Fruit fly (Drosophila melanogaster) whole organism, prepupa: ENCODE data around the gene CG9624.
A peak's percentile ranks its signal among the peaks of the same experiment; 100 is the strongest.

Experiments used
- CG10669 ChIP-seq: fragments of 200-800 bp; sonication (Bioruptor generic); optimal IDR thresholded peaks from 3 replicates; lab custom pipeline; 2018; ENCODE audit warnings: missing biosample characterization, mild to moderate bottlenecking, missing genetic modification characterization, moderate library complexity
- CG11762 ChIP-seq: fragments of 200-800 bp; sonication (Bioruptor generic); optimal IDR thresholded peaks from 3 replicates; lab custom pipeline; 2016; ENCODE audit warnings: missing biosample characterization, missing genetic modification characterization; ENCODE audit not compliant: insufficient read depth
- CG11902 ChIP-seq: fragments of 200-800 bp; sonication (Bioruptor generic); optimal IDR thresholded peaks from 3 replicates; lab custom pipeline; 2016; ENCODE audit warnings: missing biosample characterization, missing genetic modification characterization
- CG15336 ChIP-seq: fragments of 200-800 bp; sonication (Bioruptor generic); IDR thresholded peaks from 2 replicates; pipeline ENCODE4 v1.3.6; 2022; ENCODE audit warnings: missing biosample characterization, missing genetic modification characterization
- CG1621 ChIP-seq: fragments of 200-800 bp; sonication (Bioruptor generic); optimal IDR thresholded peaks from 3 replicates; lab custom pipeline; 2018; ENCODE audit warnings: missing biosample characterization, mild to moderate bottlenecking, missing genetic modification characterization
- CG16779 ChIP-seq: fragments of 200-800 bp; sonication (Bioruptor generic); optimal IDR thresholded peaks from 3 replicates; lab custom pipeline; 2017; ENCODE audit warnings: missing biosample characterization, mild to moderate bottlenecking, missing genetic modification characterization
- CG3032 ChIP-seq: fragments of 200-800 bp; optimal IDR thresholded peaks from 2 replicates; lab custom pipeline; 2019; ENCODE audit warnings: missing biosample characterization, mild to moderate bottlenecking, missing genetic modification characterization, moderate library complexity
- CG32006 ChIP-seq: fragments of 200-800 bp; sonication (Bioruptor generic); optimal IDR thresholded peaks from 3 replicates; lab custom pipeline; 2017; ENCODE audit warnings: missing biosample characterization, mild to moderate bottlenecking, missing genetic modification characterization
- CG3919 ChIP-seq: fragments of 200-800 bp; sonication (Bioruptor generic); optimal IDR thresholded peaks from 3 replicates; lab custom pipeline; 2016; ENCODE audit warnings: missing biosample characterization, missing genetic modification characterization
- CG6163 ChIP-seq: fragments of 200-800 bp; sonication (Bioruptor generic); IDR thresholded peaks from 3 replicates; pipeline ENCODE4 v1.3.6; 2022; ENCODE audit warnings: missing biosample characterization, missing genetic modification characterization
- CG6808 ChIP-seq: fragments of 200-800 bp; sonication (Bioruptor generic); optimal IDR thresholded peaks from 3 replicates; lab custom pipeline; 2017; ENCODE audit warnings: missing biosample characterization, missing genetic modification characterization, mild to moderate bottlenecking, moderate library complexity, missing genetic modification reagents
- CG7368 ChIP-seq: fragments of 200-800 bp; sonication (Bioruptor generic); optimal IDR thresholded peaks from 3 replicates; lab custom pipeline; 2016; ENCODE audit warnings: missing biosample characterization, missing genetic modification characterization
- CG8319 ChIP-seq: fragments of 200-800 bp; sonication (Bioruptor generic); optimal IDR thresholded peaks from 3 replicates; lab custom pipeline; 2016; ENCODE audit warnings: missing biosample characterization, missing genetic modification characterization
- CG8632 ChIP-seq: fragments of 200-800 bp; sonication (Bioruptor generic); optimal IDR thresholded peaks from 3 replicates; lab custom pipeline; 2016; ENCODE audit warnings: missing biosample characterization, missing genetic modification characterization
- Eip78C ChIP-seq: fragments of 200-800 bp; sonication (Bioruptor generic); peaks from one replicate; lab custom pipeline; 2016; ENCODE audit warnings: missing biosample characterization, missing genetic modification characterization
- Eip93F ChIP-seq: fragments of 200-800 bp; sonication (Bioruptor generic); optimal IDR thresholded peaks from 2 replicates; lab custom pipeline; 2016; ENCODE audit warnings: missing biosample characterization, mild to moderate bottlenecking, missing genetic modification characterization
- Ets96B ChIP-seq: fragments of 200-800 bp; optimal IDR thresholded peaks from 2 replicates; lab custom pipeline; 2019; ENCODE audit warnings: missing biosample characterization, mild to moderate bottlenecking, missing genetic modification characterization, moderate library complexity
- Gug ChIP-seq: fragments of 200-800 bp; sonication (Bioruptor generic); IDR thresholded peaks from 2 replicates; pipeline ENCODE4 v1.3.6; 2022; ENCODE audit warnings: missing biosample characterization, missing genetic modification characterization
- Hr39 ChIP-seq: fragments of 200-800 bp; sonication (Bioruptor generic); optimal IDR thresholded peaks from 2 replicates; lab custom pipeline; 2016; ENCODE audit warnings: missing biosample characterization, missing genetic modification characterization
- Hr4 ChIP-seq: fragments of 200-800 bp; sonication (Bioruptor generic); optimal IDR thresholded peaks from 3 replicates; lab custom pipeline; 2016; ENCODE audit warnings: missing biosample characterization, missing genetic modification characterization
- Sox102F ChIP-seq: fragments of 200-800 bp; sonication (Bioruptor generic); optimal IDR thresholded peaks from 2 replicates; lab custom pipeline; 2016; ENCODE audit warnings: missing biosample characterization, mild to moderate bottlenecking, missing genetic modification characterization
- Sox14 ChIP-seq: fragments of 200-800 bp; sonication (Bioruptor generic); optimal IDR thresholded peaks from 3 replicates; lab custom pipeline; 2016; ENCODE audit warnings: missing biosample characterization, missing genetic modification characterization
- Sox15 ChIP-seq: fragments of 200-800 bp; sonication (Bioruptor generic); optimal IDR thresholded peaks from 3 replicates; lab custom pipeline; 2016; ENCODE audit warnings: missing biosample characterization, missing genetic modification characterization
- achi ChIP-seq: fragments of 200-800 bp; sonication (Bioruptor generic); optimal IDR thresholded peaks from 3 replicates; lab custom pipeline; 2016; ENCODE audit warnings: missing biosample characterization, missing genetic modification characterization
- acj6 ChIP-seq: fragments of 200-800 bp; sonication (Bioruptor generic); optimal IDR thresholded peaks from 3 replicates; lab custom pipeline; 2016; ENCODE audit warnings: missing biosample characterization, missing genetic modification characterization
- cyc ChIP-seq: fragments of 200-800 bp; sonication (Bioruptor generic); optimal IDR thresholded peaks from 3 replicates; lab custom pipeline; 2016; ENCODE audit warnings: missing biosample characterization, missing genetic modification characterization
- dsx ChIP-seq: fragments of 200-800 bp; optimal IDR thresholded peaks from 3 replicates; lab custom pipeline; 2019; ENCODE audit warnings: missing biosample characterization, mild to moderate bottlenecking, missing genetic modification characterization, moderate library complexity; ENCODE audit not compliant: poor library complexity, severe bottlenecking
- eg ChIP-seq: fragments of 200-800 bp; sonication (Bioruptor generic); IDR thresholded peaks from 3 replicates; pipeline ENCODE4 v1.3.6; 2022; ENCODE audit warnings: missing biosample characterization, missing genetic modification characterization
- fd59A ChIP-seq: fragments of 200-800 bp; sonication (Bioruptor generic); optimal IDR thresholded peaks from 2 replicates; lab custom pipeline; 2017; ENCODE audit warnings: missing biosample characterization, mild to moderate bottlenecking, missing genetic modification characterization, missing genetic modification reagents
- fd85E ChIP-seq: fragments of 200-800 bp; sonication (Bioruptor generic); optimal IDR thresholded peaks from 3 replicates; lab custom pipeline; 2016; ENCODE audit warnings: missing biosample characterization, missing genetic modification characterization
- lz ChIP-seq: fragments of 200-800 bp; sonication (Bioruptor generic); optimal IDR thresholded peaks from 3 replicates; lab custom pipeline; 2016; ENCODE audit warnings: missing biosample characterization, missing genetic modification characterization
- pdm3 ChIP-seq: fragments of 200-800 bp; sonication (Bioruptor generic); optimal IDR thresholded peaks from 3 replicates; lab custom pipeline; 2016; ENCODE audit warnings: missing biosample characterization, missing genetic modification characterization
- spab ChIP-seq: fragments of 200-800 bp; sonication (Bioruptor generic); optimal IDR thresholded peaks from 2 replicates; lab custom pipeline; 2017; ENCODE audit warnings: missing biosample characterization, mild to moderate bottlenecking, missing genetic modification characterization, missing genetic modification reagents
- svp ChIP-seq: fragments of 200-800 bp; sonication (Bioruptor generic); peaks from one replicate; lab custom pipeline; 2016; ENCODE audit warnings: missing biosample characterization, missing genetic modification characterization

CG9624 gene

dm6 chr3R:14226662-14227061 lies 2.3 kb downstream of the CG9624 start, which contains the start of gene CG9631:
CG9631 (minus strand) TSS chr3R:14226762.
- no peak for TF ChIP-seq CG15336 (GFP tag; lab: Robert Waterston, UW)
- TF ChIP-seq CG1621: no peak
- no peak for TF ChIP-seq Eip78C (GFP tag; lab: Kevin White, UChicago)
- TF ChIP-seq lz (GFP tag; lab: Kevin White, UChicago): no peak
- TF ChIP-seq fd59A (GFP tag; lab: Kevin White, UChicago): no peak
- TF ChIP-seq pdm3 (GFP tag; lab: Kevin White, UChicago): no peak
- no peak for TF ChIP-seq dsx (GFP tag; lab: Kevin White, UChicago)
- no peak for TF ChIP-seq Sox14 (GFP tag; lab: Kevin White, UChicago)
- TF ChIP-seq CG6163 (GFP tag; lab: Robert Waterston, UW): no peak
- no peak for TF ChIP-seq achi (GFP tag; lab: Kevin White, UChicago)
- no peak for TF ChIP-seq CG11902 (GFP tag; lab: Kevin White, UChicago)
- no peak for TF ChIP-seq Sox15 (GFP tag; lab: Kevin White, UChicago)
- TF ChIP-seq CG3919 (GFP tag; lab: Kevin White, UChicago): no peak
- TF ChIP-seq CG10669: no peak
- no peak for TF ChIP-seq CG11762 (GFP tag; lab: Kevin White, UChicago)
- TF ChIP-seq CG3032 (tag; lab: Kevin White, UChicago): no peak
- TF ChIP-seq CG7368: no peak

- TF ChIP-seq spab (GFP tag; lab: Kevin White, UChicago) (no peak), svp (GFP tag; lab: Kevin White, UChicago) (no peak), CG10669 (peak; percentile 19), CG32006 (GFP tag; lab: Kevin White, UChicago) (peak; percentile 21), Sox14 (GFP tag; lab: Kevin White, UChicago) (peak; percentile 14), achi (GFP tag; lab: Kevin White, UChicago) (peak; percentile 5), cyc (no peak), CG8632 (GFP tag; lab: Kevin White, UChicago) (no peak), Hr4 (GFP tag; lab: Kevin White, UChicago) (peak; percentile 10), fd85E (GFP tag; lab: Kevin White, UChicago) (no peak), CG8319 (GFP tag; lab: Kevin White, UChicago) (no peak), eg (0 out of 3 replicates have a peak, but pooled peaks have one; percentile 27), fd59A (GFP tag; lab: Kevin White, UChicago) (no peak), Eip78C (GFP tag; lab: Kevin White, UChicago) (peak; percentile 64)
Observed at dm6 chr3R:14224105-14224574, 4.8 kb downstream of the CG9624 start, which contains the start of gene Sp212. Sp212 (minus strand) TSS chr3R:14224155.

DNA sequence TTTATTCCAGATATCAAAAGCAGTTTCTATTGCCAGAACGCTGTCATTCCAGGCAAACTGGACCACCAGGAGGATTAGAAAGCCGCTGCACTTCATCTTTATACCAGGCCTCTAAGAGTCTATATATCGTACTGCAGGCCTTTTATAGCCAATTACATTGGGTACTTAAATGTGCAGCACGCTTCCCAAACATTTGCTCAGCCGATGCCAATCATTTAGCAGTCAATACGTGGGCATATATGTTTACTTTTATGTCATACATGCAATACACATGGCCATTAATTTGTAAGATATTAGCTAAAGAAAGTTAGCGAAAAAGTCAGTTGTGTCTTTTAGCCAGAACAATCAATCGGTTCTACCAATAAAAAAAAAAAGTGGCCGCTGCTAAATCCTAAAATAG lies 7.5 kb downstream of the CG9624 start, which contains the start of gene CG33109:
CG33109 (minus strand) TSS at position 101 of the 400 bp plus-strand sequence.
- TF ChIP-seq CG7368 (no peak), CG6808 (GFP tag; lab: Kevin White, UChicago) (no peak), Ets96B (tag; lab: Kevin White, UChicago) (no peak), Sox102F (GFP tag; lab: Kevin White, UChicago) (no peak), Hr39 (no peak)

- TF ChIP-seq CG16779 (tag; lab: Kevin White, UChicago) (no peak), Gug (GFP tag; lab: Robert Waterston, UW) (no peak), Sox14 (GFP tag; lab: Kevin White, UChicago) (no peak), acj6 (GFP tag; lab: Kevin White, UChicago) (no peak), Eip93F (GFP tag; lab: Kevin White, UChicago) (no peak)
- TF ChIP-seq, all 60 proteins: peak for 0
Observed at dm6 chr3R:14220105-14220504, 8.8 kb downstream of the CG9624 start, which contains the start of gene CG31326. CG31326 (minus strand) TSS chr3R:14220205.
